Worm (Caenorhabditis elegans): Measurements from ENCODE around the gene K12B6.11.
A peak's percentile ranks its signal among the peaks of the same experiment; 100 is the strongest.

Gene K12B6.11

DNA sequence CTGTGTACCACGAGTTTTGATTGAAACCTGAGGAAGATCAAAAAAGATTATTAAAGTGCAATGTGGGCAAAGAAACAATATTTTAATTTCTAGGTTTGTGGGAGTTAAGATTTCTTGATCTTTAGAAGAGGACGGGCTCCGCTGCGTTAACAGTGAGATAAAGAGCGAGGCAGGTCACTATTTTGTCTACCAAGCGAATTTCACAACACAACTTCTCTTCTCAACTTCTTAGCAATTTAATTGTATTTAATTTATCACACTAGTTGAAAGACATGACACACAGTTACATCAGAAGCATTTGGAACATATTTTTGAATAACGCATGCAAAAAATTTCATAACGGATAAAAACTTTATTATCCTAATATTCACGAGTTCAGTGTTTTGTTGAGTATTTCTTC, 37.7 kb downstream of the K12B6.11 start (continued):
- TF ChIP-seq ceh-40 (GFP tag; IDR thresholded peaks at IDR 0.05), result no peak
- no peak for TF ChIP-seq unc-62 (GFP tag; optimal IDR thresholded peaks at IDR 0.05)
- no peak for TF ChIP-seq lsl-1 (GFP tag; optimal IDR thresholded peaks at IDR 0.05)
- TF ChIP-seq tbp1 (GFP tag; optimal IDR thresholded peaks at IDR 0.05), result no peak
- TF ChIP-seq T07F8.4 (tag; optimal IDR thresholded peaks at IDR 0.05), result no peak
- peak; percentile 66 for TF ChIP-seq ztf-26 (tag; optimal IDR thresholded peaks at IDR 0.05)
- no peak for TF ChIP-seq F57C9.4 (tag; optimal IDR thresholded peaks at IDR 0.05)
- TF ChIP-seq nfyb-1 (GFP tag; IDR thresholded peaks at IDR 0.05), result peak; percentile 71; the same call in 1 of the 2 replicates
- TF ChIP-seq madf-10 (tag; optimal IDR thresholded peaks at IDR 0.05), result no peak
- peak; percentile 46 for TF ChIP-seq dox-1 (GFP tag; IDR thresholded peaks at IDR 0.05)
- no peak for TF ChIP-seq nfya-2 (GFP tag; IDR thresholded peaks at IDR 0.05)
- TF ChIP-seq Y53G8AR.9 (GFP tag; conservative IDR thresholded peaks at IDR 0.05), result peak; percentile 72; the same call in 1 of the 2 replicates
- 0 out of 2 replicates have a peak, but pooled peaks have one; percentile 25 for TF ChIP-seq C06A6.2 (GFP tag; conservative IDR thresholded peaks at IDR 0.05)
- TF ChIP-seq dpff-1 (tag; optimal IDR thresholded peaks at IDR 0.05), result peak; percentile 16
- TF ChIP-seq F49E8.2 (tag; optimal IDR thresholded peaks at IDR 0.05; ENCODE audit: insufficient read depth), result no peak
- no peak for TF ChIP-seq cebp-2 (GFP tag; IDR thresholded peaks at IDR 0.05)
- no peak for TF ChIP-seq nhr-27 (tag; optimal IDR thresholded peaks at IDR 0.05)
- no peak for TF ChIP-seq ets-4 (GFP tag; optimal IDR thresholded peaks at IDR 0.05)
- TF ChIP-seq sptf-2 (GFP tag; optimal IDR thresholded peaks at IDR 0.05), result no peak
- no peak for TF ChIP-seq ZK185.1 (tag; optimal IDR thresholded peaks at IDR 0.05; ENCODE audit: poor library complexity, severe bottlenecking)
- no peak for TF ChIP-seq ccch-3 (GFP tag; optimal IDR thresholded peaks at IDR 0.05)
- no peak for TF ChIP-seq xnd-1 (tag; optimal IDR thresholded peaks at IDR 0.05)
- TF ChIP-seq efl-1 (GFP tag; optimal IDR thresholded peaks at IDR 0.05), result no peak
- no peak for TF ChIP-seq ceh-79 (tag; optimal IDR thresholded peaks at IDR 0.05)
- TF ChIP-seq madf-6 (GFP tag; IDR thresholded peaks at IDR 0.05), result no peak
- TF ChIP-seq K12H6.12 (tag; optimal IDR thresholded peaks at IDR 0.05), result no peak
- TF ChIP-seq ztf-6 (GFP tag; IDR thresholded peaks at IDR 0.05), result no peak
- no peak for TF ChIP-seq ceh-58 (GFP tag; IDR thresholded peaks at IDR 0.05)
- TF ChIP-seq rec-8 (tag; optimal IDR thresholded peaks at IDR 0.05), result no peak
- no peak for TF ChIP-seq mcd-1 (GFP tag; IDR thresholded peaks at IDR 0.05)
- TF ChIP-seq sea-2 (GFP tag; IDR thresholded peaks at IDR 0.05), result no peak
- TF ChIP-seq F10E7.11 (tag; optimal IDR thresholded peaks at IDR 0.05), result peak; percentile 29
- no peak for TF ChIP-seq hlh-12 (tag; optimal IDR thresholded peaks at IDR 0.05)
- no peak for TF ChIP-seq let-607 (tag; optimal IDR thresholded peaks at IDR 0.05)
- TF ChIP-seq bed-1 (GFP tag; IDR thresholded peaks at IDR 0.05), result 0 out of 2 replicates have a peak, but pooled peaks have one; percentile 14
- TF ChIP-seq ceh-27 (GFP tag; optimal IDR thresholded peaks at IDR 0.05), result no peak
- peak; percentile 50 for TF ChIP-seq ztf-3 (GFP tag; optimal IDR thresholded peaks at IDR 0.05)
- no peak for TF ChIP-seq nhr-179 (tag; optimal IDR thresholded peaks at IDR 0.05)
- TF ChIP-seq hrde-1 (tag; optimal IDR thresholded peaks at IDR 0.05; ENCODE audit: borderline replicate concordance), result no peak
- TF ChIP-seq aptf-3 (GFP tag; IDR thresholded peaks at IDR 0.05), result no peak
- TF ChIP-seq F22D6.2 (tag; optimal IDR thresholded peaks at IDR 0.05), result no peak

All from whole organism, young adult.